Fruit fly (Drosophila melanogaster) whole organism, embryonic: ENCODE data around the gene Pisd.

Source experiments
- Abd-B ChIP-seq: fragments of 200-800 bp; sonication (Bioruptor generic); optimal IDR thresholded peaks from 2 replicates; lab custom pipeline; 2018; ENCODE audit warnings: missing biosample characterization, mild to moderate bottlenecking, missing genetic modification characterization, moderate library complexity
- Antp ChIP-seq: fragments of 200-800 bp; sonication (Bioruptor generic); optimal IDR thresholded peaks from 3 replicates; lab custom pipeline; 2016; ENCODE audit warnings: missing biosample characterization, missing genetic modification characterization
- Atf-2 ChIP-seq: fragments of 200-800 bp; sonication (Bioruptor generic); optimal IDR thresholded peaks from 2 replicates; lab custom pipeline; 2016; ENCODE audit warnings: missing biosample characterization, missing genetic modification characterization
- C15 ChIP-seq: fragments of 200-800 bp; sonication (Bioruptor generic); IDR thresholded peaks from 3 replicates; pipeline ENCODE4 v1.3.6; 2022; ENCODE audit warnings: missing biosample characterization, missing genetic modification characterization
- CG10431 ChIP-seq: fragments of 200-800 bp; sonication (Bioruptor generic); optimal IDR thresholded peaks from 3 replicates; lab custom pipeline; 2018; ENCODE audit warnings: missing biosample characterization, mild to moderate bottlenecking, missing genetic modification characterization
- CG10565 ChIP-seq: fragments of 200-800 bp; sonication (Bioruptor generic); optimal IDR thresholded peaks from 3 replicates; lab custom pipeline; 2016; ENCODE audit warnings: missing biosample characterization, mild to moderate bottlenecking, missing genetic modification characterization
- CG12155 ChIP-seq: fragments of 200-800 bp; sonication (Bioruptor generic); optimal IDR thresholded peaks from 3 replicates; lab custom pipeline; 2016; ENCODE audit warnings: missing biosample characterization, missing genetic modification characterization
- CG13424 ChIP-seq: fragments of 200-800 bp; sonication (Bioruptor generic); optimal IDR thresholded peaks from 2 replicates; lab custom pipeline; 2019; ENCODE audit warnings: missing biosample characterization, mild to moderate bottlenecking, missing genetic modification characterization, moderate library complexity
- CG13775 ChIP-seq: fragments of 200-800 bp; sonication (Bioruptor generic); optimal IDR thresholded peaks from 3 replicates; lab custom pipeline; 2017; ENCODE audit warnings: missing biosample characterization, mild to moderate bottlenecking, missing genetic modification characterization
- CG15479 ChIP-seq: fragments of 200-800 bp; sonication (Bioruptor generic); optimal IDR thresholded peaks from 3 replicates; lab custom pipeline; 2019; ENCODE audit warnings: missing biosample characterization, mild to moderate bottlenecking, missing genetic modification characterization, moderate library complexity
- CG15696 ChIP-seq: fragments of 200-800 bp; sonication (Bioruptor generic); optimal IDR thresholded peaks from 2 replicates; lab custom pipeline; 2019; ENCODE audit warnings: missing biosample characterization, mild to moderate bottlenecking, missing genetic modification characterization, moderate library complexity
- CG17612 ChIP-seq: fragments of 200-800 bp; sonication (Bioruptor generic); IDR thresholded peaks from 2 replicates; pipeline ENCODE4 v1.3.6; 2022; ENCODE audit warnings: missing biosample characterization, missing genetic modification characterization
- CG18476 ChIP-seq: fragments of 200-800 bp; sonication (Bioruptor generic); optimal IDR thresholded peaks from 2 replicates; lab custom pipeline; 2016; ENCODE audit warnings: missing biosample characterization, mild to moderate bottlenecking, missing genetic modification characterization
- CG31441 ChIP-seq: fragments of 200-800 bp; sonication (Bioruptor generic); IDR thresholded peaks from 2 replicates; pipeline ENCODE4 v1.3.6; 2022; ENCODE audit warnings: missing biosample characterization, missing genetic modification characterization
- CG32532 ChIP-seq: fragments of 200-800 bp; sonication (Bioruptor generic); IDR thresholded peaks from 2 replicates; pipeline ENCODE4 v1.3.6; 2022; ENCODE audit warnings: missing biosample characterization, missing genetic modification characterization
- CG3838 ChIP-seq: fragments of 200-800 bp; sonication (Bioruptor generic); optimal IDR thresholded peaks from 3 replicates; lab custom pipeline; 2016; ENCODE audit warnings: missing biosample characterization, missing genetic modification characterization
- CG4424 ChIP-seq: fragments of 200-800 bp; sonication (Bioruptor generic); optimal IDR thresholded peaks from 3 replicates; lab custom pipeline; 2016; ENCODE audit warnings: missing biosample characterization, missing genetic modification characterization
- CG4854 ChIP-seq: fragments of 200-800 bp; sonication (Bioruptor generic); optimal IDR thresholded peaks from 2 replicates; lab custom pipeline; 2016; ENCODE audit warnings: missing biosample characterization, missing genetic modification characterization, inconsistent platforms
- CG5180 ChIP-seq: fragments of 200-800 bp; sonication (Bioruptor generic); optimal IDR thresholded peaks from 3 replicates; lab custom pipeline; 2017; ENCODE audit warnings: missing biosample characterization, missing genetic modification characterization, mild to moderate bottlenecking, moderate library complexity, missing genetic modification reagents
- CG6854 ChIP-seq: fragments of 200-800 bp; sonication (Bioruptor generic); optimal IDR thresholded peaks from 3 replicates; lab custom pipeline; 2017; ENCODE audit warnings: missing biosample characterization, mild to moderate bottlenecking, missing genetic modification characterization
- CG7839 ChIP-seq: fragments of 200-800 bp; sonication (Bioruptor generic); optimal IDR thresholded peaks from 3 replicates; lab custom pipeline; 2018; ENCODE audit warnings: missing biosample characterization, mild to moderate bottlenecking, missing genetic modification characterization, moderate library complexity
- CG8765 ChIP-seq: fragments of 200-800 bp; sonication (Bioruptor generic); IDR thresholded peaks from 2 replicates; pipeline ENCODE4 v1.3.6; 2022; ENCODE audit warnings: missing biosample characterization, missing genetic modification characterization
- CG8944 ChIP-seq: fragments of 200-800 bp; sonication (Bioruptor generic); optimal IDR thresholded peaks from 3 replicates; lab custom pipeline; 2016; ENCODE audit warnings: missing biosample characterization, missing genetic modification characterization
- CG9437 ChIP-seq: fragments of 200-800 bp; sonication (Bioruptor generic); optimal IDR thresholded peaks from 2 replicates; lab custom pipeline; 2018; ENCODE audit warnings: missing biosample characterization, mild to moderate bottlenecking, missing genetic modification characterization
- Dll ChIP-seq: fragments of 200-800 bp; sonication (Bioruptor generic); IDR thresholded peaks from 4 replicates; pipeline ENCODE4 v1.3.6; 2022; ENCODE audit warnings: missing biosample characterization, missing genetic modification characterization; ENCODE audit not compliant: partially characterized antibody
- Doc2 ChIP-seq: fragments of 200-800 bp; sonication (Bioruptor generic); IDR thresholded peaks from 2 replicates; pipeline ENCODE4 v1.3.6; 2022; ENCODE audit warnings: missing biosample characterization, missing genetic modification characterization
- Doc3 ChIP-seq: fragments of 200-800 bp; sonication (Bioruptor generic); IDR thresholded peaks from 3 replicates; pipeline ENCODE4 v1.3.6; 2022; ENCODE audit warnings: missing biosample characterization, missing genetic modification characterization; ENCODE audit not compliant: partially characterized antibody
- HHEX ChIP-seq: fragments of 200-800 bp; sonication (Bioruptor generic); optimal IDR thresholded peaks from 3 replicates; lab custom pipeline; 2017; ENCODE audit warnings: missing biosample characterization, mild to moderate bottlenecking, missing genetic modification characterization, missing genetic modification reagents
- HmgD ChIP-seq: fragments of 200-800 bp; sonication (Bioruptor generic); optimal IDR thresholded peaks from 3 replicates; lab custom pipeline; 2016; ENCODE audit warnings: missing biosample characterization, missing genetic modification characterization
- Lpt ChIP-seq: fragments of >200 bp; optimal IDR thresholded peaks from 2 replicates; lab custom pipeline; 2018; ENCODE audit warnings: missing biosample characterization, missing genetic modification characterization
- Neu2 ChIP-seq: fragments of 200-800 bp; sonication (Bioruptor generic); optimal IDR thresholded peaks from 3 replicates; lab custom pipeline; 2016; ENCODE audit warnings: missing biosample characterization, missing genetic modification characterization, borderline replicate concordance
- Oli ChIP-seq: fragments of 200-800 bp; sonication (Bioruptor generic); optimal IDR thresholded peaks from 2 replicates; lab custom pipeline; 2018; ENCODE audit warnings: missing biosample characterization, mild to moderate bottlenecking, missing genetic modification characterization, moderate library complexity
- amos ChIP-seq: fragments of 200-800 bp; sonication (Bioruptor generic); IDR thresholded peaks from 2 replicates; pipeline ENCODE4 v1.3.6; 2022; ENCODE audit warnings: missing biosample characterization, missing genetic modification characterization; ENCODE audit not compliant: partially characterized antibody
- dimm ChIP-seq: fragments of 200-800 bp; sonication (Bioruptor generic); IDR thresholded peaks from 2 replicates; pipeline ENCODE4 v1.3.6; 2022; ENCODE audit warnings: missing biosample characterization, missing genetic modification characterization
- emc ChIP-seq: fragments of 200-800 bp; sonication (Bioruptor generic); optimal IDR thresholded peaks from 2 replicates; lab custom pipeline; 2016; ENCODE audit warnings: missing biosample characterization, missing genetic modification characterization
- en ChIP-seq: fragments of 200-800 bp; sonication (Bioruptor generic); optimal IDR thresholded peaks from 2 replicates; lab custom pipeline; 2016; ENCODE audit warnings: missing biosample characterization, missing genetic modification characterization
- fd102C ChIP-seq: fragments of 200-800 bp; sonication (Bioruptor generic); optimal IDR thresholded peaks from 2 replicates; lab custom pipeline; 2018; ENCODE audit warnings: missing biosample characterization, mild to moderate bottlenecking, missing genetic modification characterization, moderate library complexity
- gce ChIP-seq: fragments of 200-800 bp; sonication (Bioruptor generic); IDR thresholded peaks from 3 replicates; pipeline ENCODE4 v1.3.6; 2022; ENCODE audit warnings: missing biosample characterization, missing genetic modification characterization
- gcm2 ChIP-seq: fragments of 200-800 bp; sonication (Bioruptor generic); optimal IDR thresholded peaks from 2 replicates; lab custom pipeline; 2016; ENCODE audit warnings: missing biosample characterization, missing genetic modification characterization
- gro ChIP-seq: fragments of 200-800 bp; sonication (Bioruptor generic); optimal IDR thresholded peaks from 2 replicates; lab custom pipeline; 2016; ENCODE audit warnings: missing biosample characterization, missing genetic modification characterization
- gt ChIP-seq: fragments of 200-800 bp; sonication (Bioruptor generic); IDR thresholded peaks from 2 replicates; pipeline ENCODE4 v1.3.6; 2022; ENCODE audit warnings: missing biosample characterization, missing genetic modification characterization
- h ChIP-seq: fragments of >200 bp; optimal IDR thresholded peaks from 2 replicates; lab custom pipeline; 2017
- ham ChIP-seq: fragments of 200-800 bp; sonication (Bioruptor generic); IDR thresholded peaks from 2 replicates; pipeline ENCODE4 v1.3.6; 2022; ENCODE audit warnings: missing biosample characterization, missing genetic modification characterization
- lilli ChIP-seq: fragments of 200-800 bp; sonication (Bioruptor generic); optimal IDR thresholded peaks from 3 replicates; lab custom pipeline; 2016; ENCODE audit warnings: missing biosample characterization, missing genetic modification characterization
- schlank ChIP-seq: fragments of 200-800 bp; sonication (Bioruptor generic); optimal IDR thresholded peaks from 2 replicates; lab custom pipeline; 2018; ENCODE audit warnings: missing biosample characterization, mild to moderate bottlenecking, missing genetic modification characterization
- sens-2 ChIP-seq: fragments of 200-800 bp; sonication (Bioruptor generic); IDR thresholded peaks from 2 replicates; pipeline ENCODE4 v1.3.6; 2022; ENCODE audit warnings: missing biosample characterization, missing genetic modification characterization
- tio ChIP-seq: fragments of 200-800 bp; sonication (Bioruptor generic); optimal IDR thresholded peaks from 2 replicates; lab custom pipeline; 2017; ENCODE audit warnings: missing biosample characterization, missing genetic modification characterization, inconsistent platforms
- tll ChIP-seq, 2 experiments: fragments of 200-800 bp in 1 of 2; fragments of >200 bp in 1 of 2; sonication (Bioruptor generic) in 1 of 2; optimal IDR thresholded peaks; 2 replicates each; lab custom pipeline; 2017 to 2019; ENCODE audit warnings: missing biosample characterization in 2 of 2, missing genetic modification characterization in 2 of 2, mild to moderate bottlenecking in 1 of 2, moderate library complexity in 1 of 2
- tna ChIP-seq: fragments of 200-800 bp; sonication (Bioruptor generic); IDR thresholded peaks from 2 replicates; pipeline ENCODE4 v1.3.6; 2022; ENCODE audit warnings: missing biosample characterization, missing genetic modification characterization; ENCODE audit not compliant: partially characterized antibody
- unc-4 ChIP-seq: fragments of 200-800 bp; sonication (Bioruptor generic); IDR thresholded peaks from 2 replicates; pipeline ENCODE4 v1.3.6; 2022; ENCODE audit warnings: missing biosample characterization, missing genetic modification characterization; ENCODE audit not compliant: partially characterized antibody
- yki ChIP-seq: fragments of >200 bp; optimal IDR thresholded peaks from 3 replicates; lab custom pipeline; 2018

Pisd gene

dm6 chr3R:24047998-24048511 lies 2.5 kb upstream of the Pisd start, which contains the start of gene Rox8 (continued):
- TF ChIP-seq tio, result no peak
- no peak; the same call in 1 of the 2 replicates for TF ChIP-seq tna (GFP tag; lab: Robert Waterston, UW)
- no peak for TF ChIP-seq unc-4
- no peak for TF ChIP-seq tll (GFP tag; optimal IDR thresholded peaks at IDR 0.05; lab: Kevin White, UChicago)
- peak; percentile 19 for TF ChIP-seq Atf-2 (GFP tag; lab: Kevin White, UChicago)
- no peak for TF ChIP-seq CG3838 (GFP tag; lab: Kevin White, UChicago)
- TF ChIP-seq HHEX (GFP tag; lab: Kevin White, UChicago), result no peak
- no peak for TF ChIP-seq gcm2 (GFP tag; lab: Kevin White, UChicago)
- TF ChIP-seq schlank (tag; lab: Kevin White, UChicago), result no peak
- no peak for TF ChIP-seq en
- TF ChIP-seq CG7839, result peak; percentile 24
- no peak for TF ChIP-seq CG6854 (GFP tag; lab: Kevin White, UChicago)
- peak; percentile 39 for TF ChIP-seq HmgD (GFP tag; lab: Kevin White, UChicago)
- TF ChIP-seq CG13775 (GFP tag; lab: Kevin White, UChicago), result peak; percentile 52
- no peak for TF ChIP-seq Doc2
- TF ChIP-seq h (lab: Kevin White, UChicago), result no peak
- TF ChIP-seq gce (GFP tag; lab: Robert Waterston, UW), result no peak
- peak; percentile 33 for TF ChIP-seq CG18476
- TF ChIP-seq CG15479, result peak; percentile 83
- no peak for TF ChIP-seq CG4854
- no peak for TF ChIP-seq yki
- TF ChIP-seq fd102C, result no peak
- TF ChIP-seq CG10431, result peak; percentile 21
- TF ChIP-seq CG13424 (tag; lab: Kevin White, UChicago), result peak; percentile 62
- peak; percentile 29 for TF ChIP-seq gro
- TF ChIP-seq sens-2, result no peak
- TF ChIP-seq Neu2, result peak; percentile 46
- TF ChIP-seq CG17612 (GFP tag; lab: Robert Waterston, UW), result no peak
- TF ChIP-seq CG9437, result peak; percentile 46
- no peak; the same call in 1 of the 2 replicates for TF ChIP-seq amos
- TF ChIP-seq CG4424 (GFP tag; lab: Kevin White, UChicago), result peak; percentile 29
- peak; percentile 59 for TF ChIP-seq CG12155 (GFP tag; lab: Kevin White, UChicago)
- TF ChIP-seq CG10565, result no peak
- TF ChIP-seq C15 (GFP tag; lab: Robert Waterston, UW), result no peak
- peak; percentile 58 for TF ChIP-seq lilli
- TF ChIP-seq CG15696 (tag; lab: Kevin White, UChicago), result peak; percentile 24
- TF ChIP-seq CG32532, result peak; percentile 31; the same call in 1 of the 2 replicates
- TF ChIP-seq CG8944 (GFP tag; lab: Kevin White, UChicago), result no peak
- peak; percentile 66; the same call in 3 of the 4 replicates for TF ChIP-seq Dll (GFP tag; lab: Robert Waterston, UW)
- no peak for TF ChIP-seq gt (GFP tag; lab: Robert Waterston, UW)
- no peak for TF ChIP-seq CG8765 (GFP tag; lab: Robert Waterston, UW)
- TF ChIP-seq Abd-B (GFP tag; lab: Kevin White, UChicago), result no peak
- no peak for TF ChIP-seq Oli (tag; lab: Kevin White, UChicago)
- no peak for TF ChIP-seq ham (GFP tag; lab: Robert Waterston, UW)
- TF ChIP-seq Doc3 (GFP tag; lab: Robert Waterston, UW), result 0 out of 3 replicates have a peak, but pooled peaks have one; percentile 41
- no peak for TF ChIP-seq CG5180 (GFP tag; lab: Kevin White, UChicago)
- TF ChIP-seq Lpt (GFP tag; lab: Kevin White, UChicago), result no peak
- no peak for TF ChIP-seq dimm (GFP tag; lab: Robert Waterston, UW)
- no peak for TF ChIP-seq emc
- TF ChIP-seq Antp (GFP tag; lab: Kevin White, UChicago), result peak; percentile 47
- TF ChIP-seq CG31441, result peak; percentile 41; the same call in 1 of the 2 replicates
